Fruit fly (Drosophila melanogaster) whole organism, embryonic: ENCODE results near the gene CG10333.

Experiments
- Ada2b ChIP-seq: fragments of 200-800 bp; sonication (Bioruptor generic); IDR thresholded peaks from 2 replicates; pipeline ENCODE4 v1.3.6; 2022; ENCODE audit warnings: missing biosample characterization, missing genetic modification characterization
- B-H2 ChIP-seq: fragments of 200-800 bp; sonication (Bioruptor generic); optimal IDR thresholded peaks from 2 replicates; lab custom pipeline; 2018; ENCODE audit warnings: missing biosample characterization, mild to moderate bottlenecking, missing genetic modification characterization
- CG11695 ChIP-seq: fragments of 200-800 bp; sonication (Bioruptor generic); IDR thresholded peaks from 3 replicates; pipeline ENCODE4 v1.3.6; 2022; ENCODE audit warnings: missing biosample characterization, missing genetic modification characterization
- CG17359 ChIP-seq: fragments of 200-800 bp; sonication (Bioruptor generic); optimal IDR thresholded peaks from 3 replicates; lab custom pipeline; 2018; ENCODE audit warnings: missing biosample characterization, mild to moderate bottlenecking, missing genetic modification characterization, moderate library complexity
- CG17612 ChIP-seq: fragments of 200-800 bp; sonication (Bioruptor generic); IDR thresholded peaks from 2 replicates; pipeline ENCODE4 v1.3.6; 2022; ENCODE audit warnings: missing biosample characterization, missing genetic modification characterization
- CG32532 ChIP-seq: fragments of 200-800 bp; sonication (Bioruptor generic); IDR thresholded peaks from 2 replicates; pipeline ENCODE4 v1.3.6; 2022; ENCODE audit warnings: missing biosample characterization, missing genetic modification characterization
- CG33213 ChIP-seq: fragments of 200-800 bp; sonication (Bioruptor generic); optimal IDR thresholded peaks from 3 replicates; lab custom pipeline; 2016; ENCODE audit warnings: missing biosample characterization, missing genetic modification characterization
- CG34422 ChIP-seq: fragments of 200-800 bp; sonication (Bioruptor generic); IDR thresholded peaks from 3 replicates; pipeline ENCODE4 v1.3.6; 2022; ENCODE audit warnings: missing biosample characterization, missing genetic modification characterization
- CG3847 ChIP-seq: fragments of 200-800 bp; sonication (Bioruptor generic); IDR thresholded peaks from 2 replicates; pipeline ENCODE4 v1.3.6; 2022; ENCODE audit warnings: missing biosample characterization, missing genetic modification characterization
- CG4854 ChIP-seq: fragments of 200-800 bp; sonication (Bioruptor generic); optimal IDR thresholded peaks from 2 replicates; lab custom pipeline; 2016; ENCODE audit warnings: missing biosample characterization, missing genetic modification characterization, inconsistent platforms
- CG5245 ChIP-seq: fragments of 200-800 bp; sonication (Bioruptor generic); optimal IDR thresholded peaks from 3 replicates; lab custom pipeline; 2016; ENCODE audit warnings: missing biosample characterization, missing genetic modification characterization
- CG6765 ChIP-seq: fragments of 200-800 bp; sonication (Bioruptor generic); optimal IDR thresholded peaks from 3 replicates; lab custom pipeline; 2017; ENCODE audit warnings: missing biosample characterization, mild to moderate bottlenecking, missing genetic modification characterization
- CG7745 ChIP-seq: fragments of 200-800 bp; sonication (Bioruptor generic); optimal IDR thresholded peaks from 2 replicates; lab custom pipeline; 2018; ENCODE audit warnings: missing biosample characterization, mild to moderate bottlenecking, missing genetic modification characterization, moderate library complexity
- CHES-1-like ChIP-seq: fragments of 200-800 bp; sonication (Bioruptor generic); optimal IDR thresholded peaks from 2 replicates; lab custom pipeline; 2016; ENCODE audit warnings: missing biosample characterization, missing genetic modification characterization
- D19B ChIP-seq: fragments of 200-800 bp; sonication (Bioruptor generic); optimal IDR thresholded peaks from 2 replicates; lab custom pipeline; 2017; ENCODE audit warnings: missing biosample characterization, mild to moderate bottlenecking, missing genetic modification characterization
- ERR ChIP-seq: fragments of 200-800 bp; sonication (Bioruptor generic); optimal IDR thresholded peaks from 2 replicates; lab custom pipeline; 2016; ENCODE audit warnings: missing biosample characterization, missing genetic modification characterization
- Hr39 ChIP-seq: fragments of >200 bp; optimal IDR thresholded peaks from 2 replicates; lab custom pipeline; 2017
- Jarid2 ChIP-seq: fragments of 200-800 bp; sonication (Bioruptor generic); optimal IDR thresholded peaks from 3 replicates; lab custom pipeline; 2017; ENCODE audit warnings: mild to moderate bottlenecking, missing biosample characterization, missing genetic modification reagents, missing genetic modification characterization
- MTF-1 ChIP-seq: fragments of 200-800 bp; sonication (Bioruptor generic); optimal IDR thresholded peaks from 2 replicates; lab custom pipeline; 2018; ENCODE audit warnings: missing biosample characterization, mild to moderate bottlenecking, missing genetic modification characterization, borderline replicate concordance
- Mad ChIP-seq: fragments of 200-800 bp; sonication (Bioruptor generic); optimal IDR thresholded peaks from 2 replicates; lab custom pipeline; 2016; ENCODE audit warnings: missing biosample characterization, missing genetic modification characterization
- Mes4 ChIP-seq: fragments of 200-800 bp; sonication (Bioruptor generic); optimal IDR thresholded peaks from 2 replicates; lab custom pipeline; 2016; ENCODE audit warnings: missing biosample characterization, missing genetic modification characterization
- NfI ChIP-seq: fragments of 200-800 bp; sonication (Bioruptor generic); optimal IDR thresholded peaks from 3 replicates; lab custom pipeline; 2018; ENCODE audit warnings: missing biosample characterization, mild to moderate bottlenecking, missing genetic modification characterization, moderate library complexity
- Opbp ChIP-seq: fragments of 200-800 bp; sonication (Bioruptor generic); IDR thresholded peaks from 3 replicates; pipeline ENCODE4 v1.3.6; 2022; ENCODE audit warnings: missing biosample characterization, missing genetic modification characterization; ENCODE audit not compliant: partially characterized antibody
- Ravus ChIP-seq: fragments of 200-800 bp; sonication (Bioruptor generic); IDR thresholded peaks from 2 replicates; pipeline ENCODE4 v1.3.6; 2022; ENCODE audit warnings: missing biosample characterization, missing genetic modification characterization
- Side ChIP-seq: fragments of 200-800 bp; sonication (Bioruptor generic); optimal IDR thresholded peaks from 2 replicates; lab custom pipeline; 2016; ENCODE audit warnings: missing biosample characterization, missing genetic modification characterization
- Vsx1 ChIP-seq: fragments of 200-800 bp; sonication (Bioruptor generic); optimal IDR thresholded peaks from 2 replicates; lab custom pipeline; 2017; ENCODE audit warnings: missing biosample characterization, mild to moderate bottlenecking, missing genetic modification characterization, missing genetic modification reagents
- YL-1 ChIP-seq: fragments of 200-800 bp; sonication (Bioruptor generic); optimal IDR thresholded peaks from 3 replicates; lab custom pipeline; 2017; ENCODE audit warnings: missing biosample characterization, mild to moderate bottlenecking, missing genetic modification characterization
- ab ChIP-seq: fragments of 200-800 bp; sonication (Bioruptor generic); optimal IDR thresholded peaks from 2 replicates; lab custom pipeline; 2016; ENCODE audit warnings: missing biosample characterization, missing genetic modification characterization
- abd-A ChIP-seq: fragments of 200-800 bp; sonication (Bioruptor generic); optimal IDR thresholded peaks from 3 replicates; lab custom pipeline; 2019; ENCODE audit warnings: missing biosample characterization, mild to moderate bottlenecking, missing genetic modification characterization, moderate library complexity
- cad ChIP-seq: fragments of >200 bp; optimal IDR thresholded peaks from 2 replicates; lab custom pipeline; 2017; ENCODE audit warnings: missing biosample characterization, missing genetic modification characterization
- caup ChIP-seq: fragments of 200-800 bp; sonication (Bioruptor generic); optimal IDR thresholded peaks from 3 replicates; lab custom pipeline; 2017; ENCODE audit warnings: missing biosample characterization, mild to moderate bottlenecking, missing genetic modification characterization, moderate library complexity; ENCODE audit not compliant: severe bottlenecking
- chn ChIP-seq: fragments of 200-800 bp; sonication (Bioruptor generic); optimal IDR thresholded peaks from 2 replicates; lab custom pipeline; 2016; ENCODE audit warnings: missing biosample characterization, missing genetic modification characterization
- ci ChIP-seq: fragments of 200-800 bp; sonication (Bioruptor generic); IDR thresholded peaks from 3 replicates; pipeline ENCODE4 v1.3.6; 2022; ENCODE audit warnings: missing biosample characterization, missing genetic modification characterization
- dmrt11E ChIP-seq: fragments of 200-800 bp; sonication (Bioruptor generic); optimal IDR thresholded peaks from 3 replicates; lab custom pipeline; 2018; ENCODE audit warnings: missing biosample characterization, mild to moderate bottlenecking, missing genetic modification characterization, moderate library complexity
- eve ChIP-seq, 2 experiments: fragments of >200 bp; optimal IDR thresholded peaks; 2 replicates each; lab custom pipeline; 2017; ENCODE audit warnings: missing biosample characterization in 2 of 2, missing genetic modification characterization in 2 of 2
- gcm ChIP-seq: fragments of 200-800 bp; sonication (Bioruptor generic); optimal IDR thresholded peaks from 2 replicates; lab custom pipeline; 2019; ENCODE audit warnings: missing biosample characterization, mild to moderate bottlenecking, missing genetic modification characterization, moderate library complexity
- gro ChIP-seq: fragments of 200-800 bp; sonication (Bioruptor generic); optimal IDR thresholded peaks from 2 replicates; lab custom pipeline; 2016; ENCODE audit warnings: missing biosample characterization, missing genetic modification characterization
- ham ChIP-seq: fragments of 200-800 bp; sonication (Bioruptor generic); IDR thresholded peaks from 2 replicates; pipeline ENCODE4 v1.3.6; 2022; ENCODE audit warnings: missing biosample characterization, missing genetic modification characterization
- luna ChIP-seq: fragments of 200-800 bp; sonication (Bioruptor generic); optimal IDR thresholded peaks from 2 replicates; lab custom pipeline; 2016; ENCODE audit warnings: missing biosample characterization, missing genetic modification characterization
- onecut ChIP-seq: fragments of 200-800 bp; sonication (Bioruptor generic); IDR thresholded peaks from 2 replicates; pipeline ENCODE4 v1.3.6; 2022; ENCODE audit warnings: missing biosample characterization, missing genetic modification characterization
- org-1 ChIP-seq: fragments of 200-800 bp; sonication (Bioruptor generic); optimal IDR thresholded peaks from 2 replicates; lab custom pipeline; 2017; ENCODE audit warnings: missing biosample characterization, missing genetic modification characterization
- pan ChIP-seq, 4 experiments: fragments of >200 bp in 3 of 4; fragments of 200-800 bp in 1 of 4; sonication (Bioruptor generic) in 1 of 4; optimal IDR thresholded peaks in 3 of 4; IDR thresholded peaks in 1 of 4; 2 replicates each; pipeline versions ENCODE4 v1.3.6 to Lab custom; 2017 to 2022; ENCODE audit warnings: missing biosample characterization in 2 of 4, missing genetic modification characterization in 2 of 4, mixed read lengths in 1 of 4
- pb ChIP-seq: fragments of 200-800 bp; sonication (Bioruptor generic); optimal IDR thresholded peaks from 3 replicates; lab custom pipeline; 2016; ENCODE audit warnings: missing biosample characterization, missing genetic modification characterization
- pzg ChIP-seq: fragments of 200-800 bp; sonication (Bioruptor generic); optimal IDR thresholded peaks from 3 replicates; lab custom pipeline; 2018; ENCODE audit warnings: missing biosample characterization, mild to moderate bottlenecking, missing genetic modification characterization, moderate library complexity
- schlank ChIP-seq: fragments of 200-800 bp; sonication (Bioruptor generic); optimal IDR thresholded peaks from 2 replicates; lab custom pipeline; 2018; ENCODE audit warnings: missing biosample characterization, mild to moderate bottlenecking, missing genetic modification characterization
- sob ChIP-seq: fragments of 200-800 bp; sonication (Bioruptor generic); IDR thresholded peaks from 2 replicates; pipeline ENCODE4 v1.3.6; 2022; ENCODE audit warnings: missing biosample characterization, missing genetic modification characterization
- sr ChIP-seq: fragments of 200-800 bp; sonication (Bioruptor generic); IDR thresholded peaks from 3 replicates; pipeline ENCODE4 v1.3.6; 2022; ENCODE audit warnings: missing biosample characterization, missing genetic modification characterization
- trem ChIP-seq: fragments of 200-800 bp; optimal IDR thresholded peaks from 3 replicates; lab custom pipeline; 2019; ENCODE audit warnings: missing biosample characterization, mild to moderate bottlenecking, missing genetic modification characterization, moderate library complexity
- zf30C ChIP-seq: fragments of 200-800 bp; sonication (Bioruptor generic); optimal IDR thresholded peaks from 3 replicates; lab custom pipeline; 2018; ENCODE audit warnings: missing biosample characterization, mild to moderate bottlenecking, missing genetic modification characterization

Gene CG10333

DNA sequence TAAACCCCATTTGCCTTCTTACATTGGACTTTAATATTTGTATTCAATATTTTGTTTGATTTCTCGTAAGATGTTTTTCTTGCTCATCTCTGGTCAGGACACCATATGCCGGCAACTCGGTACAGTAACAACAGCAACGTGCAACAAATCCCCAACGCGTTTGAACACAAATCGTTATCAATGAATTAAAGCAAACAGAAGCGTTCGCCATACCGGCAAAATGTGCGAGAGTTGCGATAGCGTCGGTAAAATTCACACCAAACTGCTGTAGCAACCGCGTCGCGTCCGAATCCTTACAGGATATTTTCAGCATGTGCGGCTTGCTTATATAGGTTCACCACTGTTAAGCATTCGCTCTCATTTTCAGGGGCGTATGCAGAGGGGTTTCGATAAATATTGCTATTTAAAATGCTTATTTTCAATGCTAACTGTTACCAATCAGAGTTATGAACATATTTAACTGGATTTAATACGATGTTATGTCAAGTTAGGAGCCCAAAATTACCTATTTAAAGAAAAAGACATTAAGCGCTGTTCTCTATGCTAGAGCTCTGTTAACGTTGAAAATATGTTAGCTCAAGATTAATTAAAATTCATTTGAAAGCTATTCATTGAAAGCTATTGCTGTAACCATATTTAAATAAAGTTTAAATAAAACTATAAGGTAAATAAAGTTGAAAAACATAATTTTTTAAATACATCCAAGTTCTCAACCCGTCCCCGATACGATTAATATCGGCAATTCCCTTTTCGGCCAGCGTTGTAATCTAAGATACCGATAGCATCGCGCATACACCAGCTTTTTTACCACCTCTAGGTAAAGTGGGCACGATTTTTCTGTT, 16.3 kb upstream of the CG10333 start, which contains the start of the genes Pde11 and CG15160 (continued):
- TF ChIP-seq CG6765 (GFP tag; lab: Kevin White, UChicago) (no peak), ham (GFP tag; lab: Robert Waterston, UW) (no peak), gcm (GFP tag; lab: Kevin White, UChicago) (no peak), Opbp (GFP tag; lab: Robert Waterston, UW) (peak; percentile 99), gro (no peak), CHES-1-like (GFP tag; lab: Kevin White, UChicago) (peak; percentile 18), YL-1 (GFP tag; lab: Kevin White, UChicago) (peak; percentile 36), schlank (tag; lab: Kevin White, UChicago) (no peak), CG4854 (no peak), Jarid2 (GFP tag; lab: Kevin White, UChicago) (peak; percentile 38), CG11695 (GFP tag; lab: Robert Waterston, UW) (no peak), CG34422 (GFP tag; lab: Robert Waterston, UW) (peak; percentile 41; the same call in 1 of the 3 replicates), chn (GFP tag; lab: Kevin White, UChicago) (peak; percentile 51), Hr39 (lab: Kevin White, UChicago) (no peak), ab (GFP tag; lab: Kevin White, UChicago) (peak; percentile 20), CG3847 (GFP tag; lab: Robert Waterston, UW) (peak; percentile 42; the same call in 1 of the 2 replicates), dmrt11E (no peak), abd-A (tag; lab: Kevin White, UChicago) (no peak), CG5245 (GFP tag; lab: Kevin White, UChicago) (no peak), Ada2b (no peak), trem (tag; lab: Kevin White, UChicago) (peak; percentile 72), NfI (GFP tag; lab: Kevin White, UChicago) (no peak), CG17359 (tag; lab: Kevin White, UChicago) (no peak), pzg (GFP tag; lab: Kevin White, UChicago) (peak; percentile 90), cad (GFP tag; lab: Kevin White, UChicago) (no peak), Side (GFP tag; lab: Kevin White, UChicago) (no peak), ERR (GFP tag; lab: Kevin White, UChicago) (no peak), CG33213 (GFP tag; lab: Kevin White, UChicago) (peak; percentile 52), caup (GFP tag; lab: Kevin White, UChicago) (no peak), CG7745 (tag; lab: Kevin White, UChicago) (no peak), sr (GFP tag; lab: Robert Waterston, UW) (no peak), CG32532 (GFP tag; lab: Robert Waterston, UW) (peak; percentile 60; the same call in 1 of the 2 replicates), sob (GFP tag; lab: Robert Waterston, UW) (peak; percentile 66; the same call in 1 of the 2 replicates), org-1 (GFP tag; lab: Kevin White, UChicago) (no peak), Vsx1 (GFP tag; lab: Kevin White, UChicago) (no peak), Mad (GFP tag; lab: Kevin White, UChicago) (no peak), D19B (GFP tag; lab: Kevin White, UChicago) (no peak), onecut (GFP tag; lab: Robert Waterston, UW) (no peak), pb (GFP tag; lab: Kevin White, UChicago) (no peak), zf30C (GFP tag; lab: Kevin White, UChicago) (no peak), eve (GFP tag; optimal IDR thresholded peaks at IDR 0.05; lab: Kevin White, UChicago) (no peak), CG17612 (GFP tag; lab: Robert Waterston, UW) (no peak), ci (no peak; the same call in 2 of the 3 replicates), MTF-1 (peak; percentile 2), B-H2 (no peak), pan (optimal IDR thresholded peaks at IDR 0.05; lab: Kevin White, UChicago) (no peak), pan (GFP tag; optimal IDR thresholded peaks at IDR 0.05 in 1 of 2, IDR thresholded peaks at IDR 0.05 in 1 of 2) (peak in 1 of 2 experiments; percentile 29), luna (no peak), Mes4 (GFP tag; lab: Kevin White, UChicago) (no peak), Ravus (no peak)
